Worm (Caenorhabditis elegans): ENCODE measurements around the gene ZC53.1.

DNA sequence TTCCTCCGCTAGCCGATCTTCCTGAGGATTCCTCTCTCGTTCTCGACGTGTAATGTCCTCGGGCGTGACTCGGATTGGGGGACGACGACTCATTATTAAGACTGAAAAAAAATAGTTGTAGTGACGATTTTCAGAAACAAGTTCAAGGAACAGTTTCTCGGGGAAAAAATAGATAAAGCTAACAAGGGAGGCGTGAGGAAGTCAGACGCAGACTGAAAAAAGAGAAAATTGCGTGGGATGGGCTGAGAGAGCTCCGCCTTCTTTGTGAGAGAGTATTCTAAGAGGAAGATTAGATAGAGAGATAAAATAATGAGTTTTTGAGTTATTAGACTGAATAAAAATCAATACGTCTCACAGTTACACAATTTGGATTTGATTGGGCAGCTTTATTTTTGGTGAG, at the start of gene ZC53.1:
- TF ChIP-seq elt-2 (tag; optimal IDR thresholded peaks at IDR 0.05): no peak
- TF ChIP-seq ceh-28 (tag; optimal IDR thresholded peaks at IDR 0.05): no peak
- TF ChIP-seq unc-62 (GFP tag; optimal IDR thresholded peaks at IDR 0.05): no peak
- no peak for TF ChIP-seq lin-39 (tag; optimal IDR thresholded peaks at IDR 0.05)
- TF ChIP-seq nhr-12 (tag; optimal IDR thresholded peaks at IDR 0.05): no peak
- TF ChIP-seq nhr-11 (tag; optimal IDR thresholded peaks at IDR 0.05): no peak
- no peak for TF ChIP-seq snpc-4 (tag; optimal IDR thresholded peaks at IDR 0.05)
- TF ChIP-seq daf-12 (tag; optimal IDR thresholded peaks at IDR 0.05): no peak
